Fruit fly (Drosophila melanogaster) whole organism, embryonic: Measurements from ENCODE around the gene CG32040.

ENCODE experiments used
- CG10654 ChIP-seq: fragments of 200-800 bp; sonication (Bioruptor generic); optimal IDR thresholded peaks from 2 replicates; lab custom pipeline; 2016; ENCODE audit warnings: missing biosample characterization, missing genetic modification characterization
- CG12104 ChIP-seq: fragments of 200-800 bp; sonication (Bioruptor generic); optimal IDR thresholded peaks from 3 replicates; lab custom pipeline; 2016; ENCODE audit warnings: missing biosample characterization, missing genetic modification characterization
- CG31441 ChIP-seq: fragments of 200-800 bp; sonication (Bioruptor generic); IDR thresholded peaks from 2 replicates; pipeline ENCODE4 v1.3.6; 2022; ENCODE audit warnings: missing biosample characterization, missing genetic modification characterization
- CG33557 ChIP-seq: fragments of 200-800 bp; sonication (Bioruptor generic); optimal IDR thresholded peaks from 2 replicates; lab custom pipeline; 2019; ENCODE audit warnings: missing biosample characterization, mild to moderate bottlenecking, missing genetic modification characterization, moderate library complexity
- Usf ChIP-seq: fragments of 200-800 bp; sonication (Bioruptor generic); optimal IDR thresholded peaks from 2 replicates; lab custom pipeline; 2017; ENCODE audit warnings: missing genotype, missing biosample characterization, missing genetic modification characterization
- bab2 ChIP-seq: fragments of 200-800 bp; sonication (Bioruptor generic); optimal IDR thresholded peaks from 2 replicates; lab custom pipeline; 2016; ENCODE audit warnings: missing biosample characterization, missing genetic modification characterization
- schlank ChIP-seq: fragments of 200-800 bp; sonication (Bioruptor generic); optimal IDR thresholded peaks from 2 replicates; lab custom pipeline; 2018; ENCODE audit warnings: missing biosample characterization, mild to moderate bottlenecking, missing genetic modification characterization

DNA sequence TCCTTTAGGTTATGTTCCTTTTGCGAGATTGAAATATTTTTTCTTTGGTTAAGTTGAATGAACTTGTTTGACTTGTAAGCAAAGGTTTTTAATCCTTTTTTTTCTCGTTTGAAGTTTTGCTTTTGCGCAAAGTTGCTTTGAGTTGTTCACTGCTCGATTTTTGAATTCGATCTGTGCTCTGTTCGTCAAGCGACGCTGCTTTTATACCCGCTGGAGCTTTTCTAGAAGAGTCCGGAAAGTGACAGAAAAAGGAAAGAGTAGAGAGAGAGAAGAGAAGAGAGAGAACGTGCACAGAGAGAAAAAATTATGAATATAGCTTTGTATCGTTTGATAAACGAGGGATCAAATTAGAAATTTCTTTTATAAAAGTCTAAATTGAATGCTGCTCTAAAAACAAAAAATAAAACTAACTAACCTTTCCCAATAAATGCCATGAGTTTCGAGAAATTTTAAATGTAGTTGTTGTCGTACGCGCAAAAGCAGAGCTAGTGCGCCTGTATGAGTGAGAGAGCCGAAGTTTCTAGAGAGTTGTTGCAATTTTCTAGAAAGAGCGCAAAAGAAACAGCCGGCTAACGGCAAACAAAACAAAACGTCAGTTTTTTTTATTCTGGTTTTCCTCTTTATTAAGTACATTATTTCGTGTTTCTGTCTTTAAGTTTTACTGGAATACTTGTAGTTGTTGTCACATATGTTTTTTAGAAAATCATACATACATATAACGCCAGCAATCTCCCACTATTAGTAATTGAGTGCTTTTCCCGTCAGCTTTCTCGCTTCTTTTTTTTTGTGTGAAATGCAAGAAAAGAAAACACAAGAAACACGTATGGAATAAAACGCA is 23.6 kb downstream of the CG32040 start, which contains the start of gene Hsp26:
- TF ChIP-seq schlank (peak; percentile 8), Usf (GFP tag; lab: Kevin White, UChicago) (no peak), CG10654 (GFP tag; lab: Kevin White, UChicago) (peak; percentile 56), bab2 (peak; percentile 83), CG33557 (GFP tag; lab: Kevin White, UChicago) (peak; percentile 21), CG12104 (GFP tag; lab: Kevin White, UChicago) (peak; percentile 45), CG31441 (peak; percentile 88)
